Worm (Caenorhabditis elegans): ENCODE measurements around the gene vhl-1.

Gene vhl-1

ce11 chrX:11289925-11290324 is 17.2 kb upstream of the vhl-1 start:
- no peak for TF ChIP-seq nhr-12 (tag; optimal IDR thresholded peaks at IDR 0.05)
- TF ChIP-seq ztf-1 (GFP tag; conservative IDR thresholded peaks at IDR 0.05) = no peak
- TF ChIP-seq ceh-16 (tag; optimal IDR thresholded peaks at IDR 0.05) = no peak
- peak; percentile 16 for TF ChIP-seq skn-1 (tag; optimal IDR thresholded peaks at IDR 0.05)
- TF ChIP-seq snpc-4 (tag; optimal IDR thresholded peaks at IDR 0.05) = no peak
- no peak for TF ChIP-seq elt-1 (tag; optimal IDR thresholded peaks at IDR 0.05)
- TF ChIP-seq sma-9 (GFP tag; optimal IDR thresholded peaks at IDR 0.05) = peak; percentile 19
- TF ChIP-seq sma-9 (tag; optimal IDR thresholded peaks at IDR 0.05) = no peak
- TF ChIP-seq F13H6.1 (tag; optimal IDR thresholded peaks at IDR 0.05) = no peak
- TF ChIP-seq ZK546.5 (tag; optimal IDR thresholded peaks at IDR 0.05) = no peak
- TF ChIP-seq R02D3.7 (tag; optimal IDR thresholded peaks at IDR 0.05) = no peak
- TF ChIP-seq ceh-82 (tag; optimal IDR thresholded peaks at IDR 0.05) = no peak
- no peak for TF ChIP-seq peb-1 (tag; optimal IDR thresholded peaks at IDR 0.05)
- TF ChIP-seq nhr-21 (tag; optimal IDR thresholded peaks at IDR 0.05) = no peak
- TF ChIP-seq alr-1 (tag; optimal IDR thresholded peaks at IDR 0.05) = no peak
- TF ChIP-seq nhr-23 (tag; optimal IDR thresholded peaks at IDR 0.05) = no peak
- no peak for TF ChIP-seq mdl-1 (tag; optimal IDR thresholded peaks at IDR 0.05)
- TF ChIP-seq lin-39 (tag; optimal IDR thresholded peaks at IDR 0.05) = no peak
- TF ChIP-seq ztf-11 (tag; optimal IDR thresholded peaks at IDR 0.05) = no peak
- no peak for TF ChIP-seq nhr-237 (tag; optimal IDR thresholded peaks at IDR 0.05)
- peak; percentile 87 for TF ChIP-seq fos-1 (tag; optimal IDR thresholded peaks at IDR 0.05)
- no peak for TF ChIP-seq Y55F3AM.14 (GFP tag; optimal IDR thresholded peaks at IDR 0.05)
- TF ChIP-seq nhr-129 (tag; optimal IDR thresholded peaks at IDR 0.05) = no peak

- TF ChIP-seq ceh-16 (tag; optimal IDR thresholded peaks at IDR 0.05) = no peak
- no peak for TF ChIP-seq unc-62 (GFP tag; optimal IDR thresholded peaks at IDR 0.05)
- no peak for TF ChIP-seq nhr-21 (tag; optimal IDR thresholded peaks at IDR 0.05)
- no peak for TF ChIP-seq mab-5 (tag; optimal IDR thresholded peaks at IDR 0.05)
- no peak for TF ChIP-seq ZK546.5 (tag; optimal IDR thresholded peaks at IDR 0.05)
- TF ChIP-seq nhr-23 (tag; optimal IDR thresholded peaks at IDR 0.05) = no peak
- TF ChIP-seq nhr-25 (tag; optimal IDR thresholded peaks at IDR 0.05) = no peak
These were observed 16.6 kb upstream of the vhl-1 start for ce11 chrX:11290528-11290927.

ce11 chrX:11296683-11297365 is 10.3 kb upstream of the vhl-1 start, which contains the start of gene inx-2:
TSS of gene inx-2 (minus strand) at chrX:11296733.
- TF ChIP-seq crh-2 (tag; optimal IDR thresholded peaks at IDR 0.05) = no peak
- no peak for TF ChIP-seq elt-1 (tag; optimal IDR thresholded peaks at IDR 0.05)
- no peak for TF ChIP-seq nhr-6 (tag; optimal IDR thresholded peaks at IDR 0.05)
- TF ChIP-seq ama-1 (optimal IDR thresholded peaks at IDR 0.05) = no peak
- no peak for TF ChIP-seq nhr-12 (tag; optimal IDR thresholded peaks at IDR 0.05)
- TF ChIP-seq nhr-10 (tag; optimal IDR thresholded peaks at IDR 0.05) = no peak
- no peak for TF ChIP-seq R02D3.7 (tag; optimal IDR thresholded peaks at IDR 0.05)
- no peak for TF ChIP-seq sma-9 (GFP tag; optimal IDR thresholded peaks at IDR 0.05)
- no peak for TF ChIP-seq sma-9 (tag; optimal IDR thresholded peaks at IDR 0.05)
- TF ChIP-seq dmd-4 (tag; optimal IDR thresholded peaks at IDR 0.05) = no peak
- TF ChIP-seq ztf-11 (tag; optimal IDR thresholded peaks at IDR 0.05) = no peak
- TF ChIP-seq unc-62 (GFP tag; optimal IDR thresholded peaks at IDR 0.05) = no peak
- no peak for TF ChIP-seq nhr-129 (tag; optimal IDR thresholded peaks at IDR 0.05)
- TF ChIP-seq egl-27 (tag; optimal IDR thresholded peaks at IDR 0.05) = no peak
- TF ChIP-seq Y55F3AM.14 (GFP tag; optimal IDR thresholded peaks at IDR 0.05) = no peak
- no peak for TF ChIP-seq lin-13 (GFP tag; optimal IDR thresholded peaks at IDR 0.05)
- TF ChIP-seq skn-1 (tag; optimal IDR thresholded peaks at IDR 0.05) = no peak
- no peak for TF ChIP-seq elt-3 (tag; optimal IDR thresholded peaks at IDR 0.05)
- no peak for TF ChIP-seq sem-4 (tag; optimal IDR thresholded peaks at IDR 0.05)

DNA sequence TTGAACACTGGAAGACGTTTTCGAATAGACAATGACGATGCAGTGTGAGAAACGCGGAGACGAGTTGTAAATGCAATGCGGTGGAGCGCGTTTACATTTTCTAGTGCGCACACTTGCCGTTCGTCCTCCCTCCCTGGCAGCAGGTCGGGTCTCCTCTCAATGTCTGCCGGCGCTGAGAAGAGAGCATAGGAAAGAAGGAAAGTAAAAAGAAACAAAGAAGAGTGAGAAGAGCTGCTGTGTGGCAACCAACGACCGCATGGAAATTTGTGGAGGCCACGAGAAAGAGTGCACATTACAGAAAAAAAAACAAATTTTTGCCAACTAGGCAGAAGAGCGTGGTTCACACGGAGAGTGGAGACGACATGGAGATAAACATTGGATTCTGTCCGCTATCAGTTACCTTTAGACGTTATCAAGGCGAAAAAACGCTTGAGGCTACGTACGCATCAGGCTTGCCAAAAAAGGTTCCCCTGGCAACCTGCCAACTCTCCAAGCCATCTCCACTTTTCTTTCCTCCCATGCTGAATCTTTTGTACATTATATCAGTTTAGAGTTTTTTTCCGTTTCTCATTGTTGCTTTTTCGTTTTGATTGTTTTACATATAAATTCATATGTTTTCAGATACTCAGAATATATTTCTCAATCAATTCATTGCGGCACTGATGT is 7.4 kb upstream of the vhl-1 start, which contains the start of the genes snrp-40.1 and F08G12.3:
snrp-40.1 (minus strand) TSS at position 143 of the 666 bp plus-strand sequence.
F08G12.3 (plus strand) TSS at position 616 of the 666 bp plus-strand sequence.
- TF ChIP-seq lin-11 (tag; optimal IDR thresholded peaks at IDR 0.05) (peak; percentile 61), nhr-12 (tag; optimal IDR thresholded peaks at IDR 0.05) (no peak), C34F6.9 (tag; optimal IDR thresholded peaks at IDR 0.05) (peak; percentile 94), nhr-129 (tag; optimal IDR thresholded peaks at IDR 0.05) (peak; percentile 90), crh-2 (tag; optimal IDR thresholded peaks at IDR 0.05) (peak; percentile 89), ceh-82 (tag; optimal IDR thresholded peaks at IDR 0.05) (no peak), gmeb-1 (tag; optimal IDR thresholded peaks at IDR 0.05) (peak; percentile 46), sem-4 (tag; optimal IDR thresholded peaks at IDR 0.05) (peak; percentile 62), blmp-1 (tag; optimal IDR thresholded peaks at IDR 0.05; ENCODE audit: insufficient read depth) (no peak), peb-1 (tag; optimal IDR thresholded peaks at IDR 0.05) (peak; percentile 87), aly-2 (tag; optimal IDR thresholded peaks at IDR 0.05) (no peak), zag-1 (tag; optimal IDR thresholded peaks at IDR 0.05) (peak; percentile 71), ceh-16 (tag; optimal IDR thresholded peaks at IDR 0.05) (no peak), nhr-6 (tag; optimal IDR thresholded peaks at IDR 0.05) (peak; percentile 18), Y55F3AM.14 (GFP tag; optimal IDR thresholded peaks at IDR 0.05) (peak; percentile 31), mdl-1 (tag; optimal IDR thresholded peaks at IDR 0.05) (peak; percentile 20 to 53), skn-1 (tag; optimal IDR thresholded peaks at IDR 0.05) (no peak), nhr-21 (tag; optimal IDR thresholded peaks at IDR 0.05) (peak; percentile 37), nhr-25 (tag; optimal IDR thresholded peaks at IDR 0.05) (peak; percentile 78), snpc-4 (tag; optimal IDR thresholded peaks at IDR 0.05) (peak; percentile 72), sma-9 (GFP tag; optimal IDR thresholded peaks at IDR 0.05) (peak; percentile 82), sma-9 (tag; optimal IDR thresholded peaks at IDR 0.05) (no peak), unc-55 (GFP tag; optimal IDR thresholded peaks at IDR 0.05) (peak; percentile 87), dmd-4 (tag; optimal IDR thresholded peaks at IDR 0.05) (no peak), mab-5 (tag; optimal IDR thresholded peaks at IDR 0.05) (peak; percentile 59), fos-1 (tag; optimal IDR thresholded peaks at IDR 0.05) (peak; percentile 86), ztf-4 (tag; optimal IDR thresholded peaks at IDR 0.05) (peak; percentile 59)
